Fruit fly (Drosophila melanogaster) whole organism, embryonic: ENCODE data around the gene Iru.

Source experiments
- Awh ChIP-seq: fragments of 200-800 bp; sonication (Bioruptor generic); IDR thresholded peaks from 2 replicates; pipeline ENCODE4, ENCODE4 v1.3.6; 2022; ENCODE audit warnings: missing biosample characterization, missing genetic modification characterization
- CG13287 ChIP-seq: fragments of 200-800 bp; sonication (Bioruptor generic); IDR thresholded peaks from 2 replicates; pipeline ENCODE4 v1.3.6; 2022; ENCODE audit warnings: missing biosample characterization, missing genetic modification characterization; ENCODE audit not compliant: partially characterized antibody
- CG13775 ChIP-seq: fragments of 200-800 bp; sonication (Bioruptor generic); optimal IDR thresholded peaks from 3 replicates; lab custom pipeline; 2017; ENCODE audit warnings: missing biosample characterization, mild to moderate bottlenecking, missing genetic modification characterization
- CG14710 ChIP-seq: fragments of 200-800 bp; sonication (Bioruptor generic); optimal IDR thresholded peaks from 3 replicates; lab custom pipeline; 2019; ENCODE audit warnings: missing biosample characterization, mild to moderate bottlenecking, missing genetic modification characterization, moderate library complexity
- CG15011 ChIP-seq: fragments of 200-800 bp; sonication (Bioruptor generic); optimal IDR thresholded peaks from 3 replicates; lab custom pipeline; 2018; ENCODE audit warnings: missing biosample characterization, mild to moderate bottlenecking, missing genetic modification characterization
- CG15514 ChIP-seq: fragments of 200-800 bp; sonication (Bioruptor generic); optimal IDR thresholded peaks from 3 replicates; lab custom pipeline; 2017; ENCODE audit warnings: missing biosample characterization, missing genetic modification characterization, mild to moderate bottlenecking, moderate library complexity, missing genetic modification reagents
- CG1647 ChIP-seq: fragments of 200-800 bp; sonication (Bioruptor generic); optimal IDR thresholded peaks from 3 replicates; lab custom pipeline; 2016; ENCODE audit warnings: missing biosample characterization, missing genetic modification characterization
- CG17568 ChIP-seq: fragments of 200-800 bp; sonication (Bioruptor generic); optimal IDR thresholded peaks from 2 replicates; lab custom pipeline; 2018; ENCODE audit warnings: missing biosample characterization, mild to moderate bottlenecking, missing genetic modification characterization, moderate library complexity
- CG18764 ChIP-seq: fragments of 200-800 bp; sonication (Bioruptor generic); optimal IDR thresholded peaks from 3 replicates; lab custom pipeline; 2016; ENCODE audit warnings: missing biosample characterization, missing genetic modification characterization
- CG2129 ChIP-seq: fragments of 200-800 bp; sonication (Bioruptor generic); IDR thresholded peaks from 2 replicates; pipeline ENCODE4 v1.3.6; 2022; ENCODE audit warnings: missing biosample characterization, missing genetic modification characterization; ENCODE audit not compliant: partially characterized antibody
- CG2199 ChIP-seq: fragments of 200-800 bp; sonication (Bioruptor generic); IDR thresholded peaks from 3 replicates; pipeline ENCODE4 v1.3.6; 2022; ENCODE audit warnings: missing biosample characterization, missing genetic modification characterization
- CG3281 ChIP-seq: fragments of 200-800 bp; sonication (Bioruptor generic); optimal IDR thresholded peaks from 3 replicates; lab custom pipeline; 2017; ENCODE audit warnings: missing biosample characterization, mild to moderate bottlenecking, missing genetic modification characterization
- CG3847 ChIP-seq: fragments of 200-800 bp; sonication (Bioruptor generic); IDR thresholded peaks from 2 replicates; pipeline ENCODE4 v1.3.6; 2022; ENCODE audit warnings: missing biosample characterization, missing genetic modification characterization
- CG5180 ChIP-seq: fragments of 200-800 bp; sonication (Bioruptor generic); optimal IDR thresholded peaks from 3 replicates; lab custom pipeline; 2017; ENCODE audit warnings: missing biosample characterization, missing genetic modification characterization, mild to moderate bottlenecking, moderate library complexity, missing genetic modification reagents
- CG5245 ChIP-seq: fragments of 200-800 bp; sonication (Bioruptor generic); optimal IDR thresholded peaks from 3 replicates; lab custom pipeline; 2016; ENCODE audit warnings: missing biosample characterization, missing genetic modification characterization
- CG7357 ChIP-seq: fragments of 200-800 bp; sonication (Bioruptor generic); IDR thresholded peaks from 3 replicates; pipeline ENCODE4 v1.3.6; 2022; ENCODE audit warnings: missing biosample characterization, missing genetic modification characterization
- CG9727 ChIP-seq: fragments of 200-800 bp; sonication (Bioruptor generic); optimal IDR thresholded peaks from 3 replicates; lab custom pipeline; 2017; ENCODE audit warnings: missing biosample characterization, mild to moderate bottlenecking, missing genetic modification characterization
- Camta ChIP-seq: fragments of 200-800 bp; sonication (Bioruptor generic); optimal IDR thresholded peaks from 2 replicates; lab custom pipeline; 2016; ENCODE audit warnings: missing biosample characterization, missing genetic modification characterization
- CoRest ChIP-seq: fragments of 200-800 bp; sonication (Bioruptor generic); optimal IDR thresholded peaks from 3 replicates; lab custom pipeline; 2018; ENCODE audit warnings: missing biosample characterization, mild to moderate bottlenecking, missing genetic modification characterization, moderate library complexity
- D ChIP-seq, 2 experiments: fragments of 200-800 bp in 1 of 2; fragments of >200 bp in 1 of 2; sonication (Bioruptor generic) in 1 of 2; optimal IDR thresholded peaks; 2 replicates in 1 of 2; 3 replicates in 1 of 2; lab custom pipeline; 2017; ENCODE audit warnings: mild to moderate bottlenecking in 1 of 2, missing biosample characterization in 1 of 2, missing genetic modification characterization in 1 of 2, missing genetic modification reagents in 1 of 2
- D19B ChIP-seq: fragments of 200-800 bp; sonication (Bioruptor generic); optimal IDR thresholded peaks from 2 replicates; lab custom pipeline; 2017; ENCODE audit warnings: missing biosample characterization, mild to moderate bottlenecking, missing genetic modification characterization
- Kr ChIP-seq: fragments of 200-800 bp; sonication (Bioruptor generic); optimal IDR thresholded peaks from 2 replicates; lab custom pipeline; 2017; ENCODE audit warnings: missing biosample characterization, mild to moderate bottlenecking, missing genetic modification characterization
- MESR4 ChIP-seq: fragments of 200-800 bp; sonication (Bioruptor generic); optimal IDR thresholded peaks from 2 replicates; lab custom pipeline; 2018; ENCODE audit warnings: missing biosample characterization, mild to moderate bottlenecking, missing genetic modification characterization, moderate library complexity
- Mrtf ChIP-seq: fragments of 200-800 bp; sonication (Bioruptor generic); IDR thresholded peaks from 3 replicates; pipeline ENCODE4 v1.3.6; 2022; ENCODE audit warnings: missing biosample characterization, missing genetic modification characterization
- Nf-YC ChIP-seq: fragments of 200-800 bp; optimal IDR thresholded peaks from 3 replicates; lab custom pipeline; 2019; ENCODE audit warnings: missing biosample characterization, mild to moderate bottlenecking, missing genetic modification characterization, moderate library complexity
- Oaz ChIP-seq: fragments of 200-800 bp; sonication (Bioruptor generic); IDR thresholded peaks from 2 replicates; pipeline ENCODE4 v1.3.6; 2022; ENCODE audit warnings: missing biosample characterization, missing genetic modification characterization
- Sry-δ ChIP-seq: fragments of 200-800 bp; sonication (Bioruptor generic); optimal IDR thresholded peaks from 2 replicates; lab custom pipeline; 2016; ENCODE audit warnings: missing biosample characterization, missing genetic modification characterization
- Tbp ChIP-seq: fragments of >200 bp; optimal IDR thresholded peaks from 2 replicates; lab custom pipeline; 2018; ENCODE audit warnings: missing biosample characterization, missing genetic modification characterization
- Usf ChIP-seq: fragments of 200-800 bp; sonication (Bioruptor generic); optimal IDR thresholded peaks from 2 replicates; lab custom pipeline; 2017; ENCODE audit warnings: missing genotype, missing biosample characterization, missing genetic modification characterization
- ab ChIP-seq: fragments of 200-800 bp; sonication (Bioruptor generic); optimal IDR thresholded peaks from 2 replicates; lab custom pipeline; 2016; ENCODE audit warnings: missing biosample characterization, missing genetic modification characterization
- br ChIP-seq: fragments of >200 bp; optimal IDR thresholded peaks from 2 replicates; lab custom pipeline; 2017
- bsh ChIP-seq, 2 experiments: fragments of 200-800 bp; sonication (Bioruptor generic); optimal IDR thresholded peaks; 2 replicates each; lab custom pipeline; 2017 to 2018; ENCODE audit warnings: mild to moderate bottlenecking in 2 of 2, missing biosample characterization in 2 of 2, missing genetic modification characterization in 2 of 2, moderate library complexity in 1 of 2
- croc ChIP-seq: fragments of 200-800 bp; sonication (Bioruptor generic); conservative IDR thresholded peaks from 3 replicates; pipeline ENCODE4 v1.3.6; 2022; ENCODE audit warnings: missing biosample characterization, missing genetic modification characterization
- crp ChIP-seq, 2 experiments: fragments of 200-800 bp; sonication (Bioruptor generic); optimal IDR thresholded peaks; 2 replicates in 1 of 2; 3 replicates in 1 of 2; lab custom pipeline; 2017; ENCODE audit warnings: missing biosample characterization in 2 of 2, missing genetic modification characterization in 2 of 2, mild to moderate bottlenecking in 1 of 2, moderate library complexity in 1 of 2
- dan ChIP-seq: fragments of 200-800 bp; sonication (Bioruptor generic); IDR thresholded peaks from 2 replicates; pipeline ENCODE4 v1.3.6; 2022; ENCODE audit warnings: missing biosample characterization, missing genetic modification characterization
- esg ChIP-seq: fragments of 200-800 bp; sonication (Bioruptor generic); conservative IDR thresholded peaks from 2 replicates; pipeline ENCODE4 v1.3.6; 2022; ENCODE audit warnings: missing biosample characterization, missing genetic modification characterization
- fd102C ChIP-seq: fragments of 200-800 bp; sonication (Bioruptor generic); optimal IDR thresholded peaks from 2 replicates; lab custom pipeline; 2018; ENCODE audit warnings: missing biosample characterization, mild to moderate bottlenecking, missing genetic modification characterization, moderate library complexity
- fru ChIP-seq: fragments of >200 bp; optimal IDR thresholded peaks from 2 replicates; lab custom pipeline; 2017
- grau ChIP-seq: fragments of 200-800 bp; optimal IDR thresholded peaks from 3 replicates; lab custom pipeline; 2019; ENCODE audit warnings: missing biosample characterization, mild to moderate bottlenecking, missing genetic modification characterization, moderate library complexity
- gro ChIP-seq: fragments of 200-800 bp; sonication (Bioruptor generic); optimal IDR thresholded peaks from 2 replicates; lab custom pipeline; 2016; ENCODE audit warnings: missing biosample characterization, missing genetic modification characterization
- gsb ChIP-seq: fragments of 200-800 bp; sonication (Bioruptor generic); IDR thresholded peaks from 2 replicates; pipeline ENCODE4 v1.3.6; 2022; ENCODE audit warnings: missing biosample characterization, missing genetic modification characterization
- ham ChIP-seq: fragments of 200-800 bp; sonication (Bioruptor generic); IDR thresholded peaks from 2 replicates; pipeline ENCODE4 v1.3.6; 2022; ENCODE audit warnings: missing biosample characterization, missing genetic modification characterization
- hkb ChIP-seq, 2 experiments: fragments of 200-800 bp in 1 of 2; fragments of >200 bp in 1 of 2; sonication (Bioruptor generic) in 1 of 2; IDR thresholded peaks in 1 of 2; optimal IDR thresholded peaks in 1 of 2; 2 replicates each; pipeline versions ENCODE4 v1.3.6 to Lab custom; 2017 to 2022; ENCODE audit warnings: missing biosample characterization in 1 of 2, missing genetic modification characterization in 1 of 2
- ind ChIP-seq: fragments of 200-800 bp; sonication (Bioruptor generic); optimal IDR thresholded peaks from 3 replicates; lab custom pipeline; 2016; ENCODE audit warnings: missing biosample characterization, missing genetic modification characterization
- lbe ChIP-seq: fragments of 200-800 bp; sonication (Bioruptor generic); optimal IDR thresholded peaks from 2 replicates; lab custom pipeline; 2016; ENCODE audit warnings: missing biosample characterization, mild to moderate bottlenecking, missing genetic modification characterization
- nom ChIP-seq: fragments of 200-800 bp; sonication (Bioruptor generic); optimal IDR thresholded peaks from 2 replicates; lab custom pipeline; 2017; ENCODE audit warnings: missing biosample characterization, missing genetic modification characterization, mild to moderate bottlenecking, moderate library complexity, missing genetic modification reagents
- oc ChIP-seq: fragments of 200-800 bp; sonication (Bioruptor generic); optimal IDR thresholded peaks from 2 replicates; lab custom pipeline; 2018; ENCODE audit warnings: missing biosample characterization, mild to moderate bottlenecking, missing genetic modification characterization, moderate library complexity
- sd ChIP-seq: fragments of 200-800 bp; sonication (Bioruptor generic); optimal IDR thresholded peaks from 3 replicates; lab custom pipeline; 2018; ENCODE audit warnings: missing biosample characterization, mild to moderate bottlenecking, missing genetic modification characterization, moderate library complexity
- stwl ChIP-seq: fragments of 200-800 bp; sonication (Bioruptor generic); optimal IDR thresholded peaks from 3 replicates; lab custom pipeline; 2018; ENCODE audit warnings: missing biosample characterization, mild to moderate bottlenecking, missing genetic modification characterization, moderate library complexity
- tgo ChIP-seq: fragments of 200-800 bp; sonication (Bioruptor generic); IDR thresholded peaks from 3 replicates; pipeline ENCODE4 v1.3.6; 2022; ENCODE audit warnings: missing biosample characterization, missing genetic modification characterization

The Iru gene

dm6 chr3R:9050519-9051119 is 44.4 kb downstream of the Iru start, which contains the start of gene Nmdmc (continued):
- TF ChIP-seq D19B (GFP tag; lab: Kevin White, UChicago) (no peak), Camta (GFP tag; lab: Kevin White, UChicago) (no peak), croc (no peak), ham (GFP tag; lab: Robert Waterston, UW) (no peak), lbe (GFP tag; lab: Kevin White, UChicago) (peak; percentile 29), D (optimal IDR thresholded peaks at IDR 0.05; lab: Kevin White, UChicago) (no peak), D (GFP tag; optimal IDR thresholded peaks at IDR 0.05; lab: Kevin White, UChicago) (no peak), tgo (GFP tag; lab: Robert Waterston, UW) (no peak), br (lab: Kevin White, UChicago) (no peak), ab (no peak), CG9727 (GFP tag; lab: Kevin White, UChicago) (no peak), grau (tag; lab: Kevin White, UChicago) (peak; percentile 23), CG14710 (tag; lab: Kevin White, UChicago) (peak; percentile 80), CG3281 (GFP tag; lab: Kevin White, UChicago) (no peak), ind (GFP tag; lab: Kevin White, UChicago) (no peak), CG3847 (no peak), sd (tag; lab: Kevin White, UChicago) (peak; percentile 11), crp (GFP tag; optimal IDR thresholded peaks at IDR 0.05; lab: Kevin White, UChicago) (no peak), fd102C (GFP tag; lab: Kevin White, UChicago) (no peak), Oaz (GFP tag; lab: Robert Waterston, UW) (no peak), stwl (tag; lab: Kevin White, UChicago) (peak; percentile 77), Nf-YC (peak; percentile 36), CG17568 (GFP tag; lab: Kevin White, UChicago) (no peak), CG13775 (GFP tag; lab: Kevin White, UChicago) (no peak), nom (GFP tag; lab: Kevin White, UChicago) (peak; percentile 40), CG18764 (GFP tag; lab: Kevin White, UChicago) (no peak), gro (peak; percentile 16), Mrtf (GFP tag; lab: Robert Waterston, UW) (no peak), gsb (GFP tag; lab: Robert Waterston, UW) (no peak), fru (lab: Kevin White, UChicago) (no peak), CG13287 (GFP tag; lab: Robert Waterston, UW) (no peak), Kr (peak; percentile 1), CG15011 (GFP tag; lab: Kevin White, UChicago) (no peak), CG5245 (GFP tag; lab: Kevin White, UChicago) (no peak), CG7357 (GFP tag; lab: Robert Waterston, UW) (no peak), MESR4 (GFP tag; lab: Kevin White, UChicago) (peak; percentile 80), CG5180 (GFP tag; lab: Kevin White, UChicago) (no peak), dan (GFP tag; lab: Robert Waterston, UW) (no peak), Sry-δ (GFP tag; lab: Kevin White, UChicago) (peak; percentile 29), CG2129 (GFP tag; lab: Robert Waterston, UW) (no peak), Awh (GFP tag; lab: Robert Waterston, UW) (no peak), CG2199 (GFP tag; lab: Robert Waterston, UW) (no peak), Usf (GFP tag; lab: Kevin White, UChicago) (no peak), bsh (GFP tag; optimal IDR thresholded peaks at IDR 0.05; lab: Kevin White, UChicago) (no peak), esg (GFP tag; lab: Robert Waterston, UW) (no peak), hkb (optimal IDR thresholded peaks at IDR 0.05; lab: Kevin White, UChicago) (peak; percentile 64), hkb (GFP tag; IDR thresholded peaks at IDR 0.05; lab: Robert Waterston, UW) (no peak), Tbp (GFP tag; lab: Kevin White, UChicago) (peak; percentile 58), oc (tag; lab: Kevin White, UChicago) (no peak), CG1647 (GFP tag; lab: Kevin White, UChicago) (no peak), CoRest (tag; lab: Kevin White, UChicago) (peak; percentile 29), CG15514 (GFP tag; lab: Kevin White, UChicago) (peak; percentile 69)
